Worm (Caenorhabditis elegans): ENCODE data around the gene ZK688.5.
A peak's percentile ranks its signal among the peaks of the same experiment; 100 is the strongest.

ce11 chrIII:7854494-7855184 lies 36.8 kb downstream of the ZK688.5 start, which contains the start of gene rpl-35:
- peak; percentile 3 to 98 for TF ChIP-seq mdl-1 (tag; optimal IDR thresholded peaks at IDR 0.05)
- peak; percentile 85 for TF ChIP-seq nhr-76 (tag; optimal IDR thresholded peaks at IDR 0.05)
- no peak for TF ChIP-seq tlp-1 (tag; optimal IDR thresholded peaks at IDR 0.05)
- peak; percentile 100 for TF ChIP-seq nhr-19 (GFP tag; conservative IDR thresholded peaks at IDR 0.05)
- peak; percentile 91 for TF ChIP-seq ces-1 (GFP tag; optimal IDR thresholded peaks at IDR 0.05)
- peak; percentile 100 for TF ChIP-seq rnt-1 (tag; optimal IDR thresholded peaks at IDR 0.05)
- TF ChIP-seq mep-1 (tag; optimal IDR thresholded peaks at IDR 0.05) = peak; percentile 99
- TF ChIP-seq lin-13 (GFP tag; optimal IDR thresholded peaks at IDR 0.05) = peak; percentile 100
- TF ChIP-seq elt-3 (tag; optimal IDR thresholded peaks at IDR 0.05) = peak; percentile 98 to 100 (median 98)
- TF ChIP-seq fos-1 (tag; optimal IDR thresholded peaks at IDR 0.05) = peak; percentile 98
- TF ChIP-seq unc-130 (tag; optimal IDR thresholded peaks at IDR 0.05) = peak; percentile 100

Measured in whole organism, L1 larva.